Fruit fly (Drosophila melanogaster): ENCODE data around the gene CG15465.

CG15465 gene

dm6 chrX:5046895-5047306 lies 38.7 kb upstream of the CG15465 start (continued):
- TF ChIP-seq CG1602 (GFP tag; optimal IDR thresholded peaks at IDR 0.05) (no peak), wdn (GFP tag; IDR thresholded peaks at IDR 0.05) (no peak), Trl (optimal IDR thresholded peaks at IDR 0.05) (peak; percentile 61 to 66), Trl (GFP tag; optimal IDR thresholded peaks at IDR 0.05) (no peak), btn (GFP tag; optimal IDR thresholded peaks at IDR 0.05) (no peak), pros (GFP tag; optimal IDR thresholded peaks at IDR 0.05) (peak; percentile 71)

- TF ChIP-seq Lhr (GFP tag; optimal IDR thresholded peaks at IDR 0.05) (no peak), CG7928 (GFP tag; optimal IDR thresholded peaks at IDR 0.05) (no peak), Pdp1 (GFP tag; optimal IDR thresholded peaks at IDR 0.05) (peak in 1 of 2 experiments; percentile 18), Jarid2 (GFP tag; optimal IDR thresholded peaks at IDR 0.05) (peak; percentile 80), chinmo (GFP tag; IDR thresholded peaks at IDR 0.05; ENCODE audit: partially characterized antibody) (peak; percentile 86; the same call in 2 of the 4 replicates), disco-r (GFP tag; optimal IDR thresholded peaks at IDR 0.05) (no peak), CG42726 (GFP tag; IDR thresholded peaks at IDR 0.05; ENCODE audit: partially characterized antibody) (no peak), cg (GFP tag; optimal IDR thresholded peaks at IDR 0.05) (peak; percentile 68), CG1832 (GFP tag; optimal IDR thresholded peaks at IDR 0.05) (peak; percentile 71), CG34422 (GFP tag; IDR thresholded peaks at IDR 0.05) (peak; percentile 32; the same call in 1 of the 3 replicates), yki (optimal IDR thresholded peaks at IDR 0.05) (peak; percentile 68), kni (GFP tag; optimal IDR thresholded peaks at IDR 0.05) (peak; percentile 56), nerfin-1 (tag; optimal IDR thresholded peaks at IDR 0.05) (no peak), Trl (optimal IDR thresholded peaks at IDR 0.05) (peak; percentile 75 to 83), Trl (GFP tag; optimal IDR thresholded peaks at IDR 0.05) (no peak), CG10462 (GFP tag; optimal IDR thresholded peaks at IDR 0.05) (peak; percentile 88), Dll (GFP tag; IDR thresholded peaks at IDR 0.05; ENCODE audit: partially characterized antibody) (0 out of 4 replicates have a peak, but pooled peaks have one; percentile 25), tll (GFP tag; optimal IDR thresholded peaks at IDR 0.05) (peak in 1 of 2 experiments; percentile 91), sens (GFP tag) (peak; percentile 72), CG13287 (GFP tag; IDR thresholded peaks at IDR 0.05; ENCODE audit: partially characterized antibody) (peak; percentile 11; the same call in 1 of the 2 replicates), Blimp-1 (GFP tag; optimal IDR thresholded peaks at IDR 0.05) (peak; percentile 87), ftz-f1 (GFP tag; optimal IDR thresholded peaks at IDR 0.05) (peak; percentile 2), corto (GFP tag; optimal IDR thresholded peaks at IDR 0.05) (no peak), pros (GFP tag; optimal IDR thresholded peaks at IDR 0.05) (peak; percentile 22), Deaf1 (tag; optimal IDR thresholded peaks at IDR 0.05) (peak; percentile 76), CG6175 (GFP tag; IDR thresholded peaks at IDR 0.05) (no peak), CG16815 (GFP tag; optimal IDR thresholded peaks at IDR 0.05) (no peak), CHES-1-like (GFP tag; optimal IDR thresholded peaks at IDR 0.05) (no peak), z (GFP tag; IDR thresholded peaks at IDR 0.05) (peak; percentile 69; the same call in 2 of the 3 replicates), CG16813 (GFP tag; IDR thresholded peaks at IDR 0.05; ENCODE audit: partially characterized antibody) (no peak), CG15479 (GFP tag; optimal IDR thresholded peaks at IDR 0.05) (peak; percentile 12), rib (GFP tag; IDR thresholded peaks at IDR 0.05) (peak; percentile 71; the same call in 1 of the 2 replicates)
Measured at dm6 chrX:5047886-5048533, 37.5 kb upstream of the CG15465 start, which contains the start of gene ovo. Gene ovo (plus strand): TSS chrX:5048273.

dm6 chrX:5051049-5051448 lies 34.5 kb upstream of the CG15465 start:
- TF ChIP-seq CG18262 (tag; optimal IDR thresholded peaks at IDR 0.05): no peak
- no peak for TF ChIP-seq Dip3 (GFP tag; optimal IDR thresholded peaks at IDR 0.05)
- no peak for TF ChIP-seq CG12299 (tag; optimal IDR thresholded peaks at IDR 0.05)
- no peak for TF ChIP-seq mirr (GFP tag; optimal IDR thresholded peaks at IDR 0.05)
- TF ChIP-seq Pdp1 (GFP tag; optimal IDR thresholded peaks at IDR 0.05): peak in 1 of 2 experiments; percentile 51
- no peak for TF ChIP-seq CG17912 (GFP tag; optimal IDR thresholded peaks at IDR 0.05)
- no peak for TF ChIP-seq CG6175 (GFP tag; IDR thresholded peaks at IDR 0.05)
- no peak for TF ChIP-seq CG17361 (GFP tag; IDR thresholded peaks at IDR 0.05)
- no peak for TF ChIP-seq gem (tag; optimal IDR thresholded peaks at IDR 0.05)
- TF ChIP-seq CG14014 (GFP tag; IDR thresholded peaks at IDR 0.05): no peak
- no peak for TF ChIP-seq CG10979 (tag; optimal IDR thresholded peaks at IDR 0.05)
- TF ChIP-seq CG9817 (tag; optimal IDR thresholded peaks at IDR 0.05): no peak
- TF ChIP-seq ERR (GFP tag; optimal IDR thresholded peaks at IDR 0.05): no peak
- no peak for TF ChIP-seq psq (GFP tag; optimal IDR thresholded peaks at IDR 0.05)
- TF ChIP-seq Antp (GFP tag; optimal IDR thresholded peaks at IDR 0.05): no peak
